Fruit fly (Drosophila melanogaster) whole organism, embryonic: ENCODE results near the gene CG14190.
A peak's percentile ranks its signal among the peaks of the same experiment; 100 is the strongest.

Experiments used
- Abd-B ChIP-seq: fragments of 200-800 bp; sonication (Bioruptor generic); optimal IDR thresholded peaks from 2 replicates; lab custom pipeline; 2018; ENCODE audit warnings: missing biosample characterization, mild to moderate bottlenecking, missing genetic modification characterization, moderate library complexity
- Atf6 ChIP-seq: fragments of 200-800 bp; sonication (Bioruptor generic); IDR thresholded peaks from 2 replicates; pipeline ENCODE4 v1.3.6; 2022; ENCODE audit warnings: missing biosample characterization, missing genetic modification characterization
- CG10959 ChIP-seq: fragments of 200-800 bp; sonication (Bioruptor generic); IDR thresholded peaks from 2 replicates; pipeline ENCODE4 v1.3.6; 2022; ENCODE audit warnings: missing biosample characterization, missing genetic modification characterization
- CG11695 ChIP-seq: fragments of 200-800 bp; sonication (Bioruptor generic); IDR thresholded peaks from 3 replicates; pipeline ENCODE4 v1.3.6; 2022; ENCODE audit warnings: missing biosample characterization, missing genetic modification characterization
- CG12299 ChIP-seq: fragments of 200-800 bp; sonication (Bioruptor generic); optimal IDR thresholded peaks from 2 replicates; lab custom pipeline; 2018; ENCODE audit warnings: missing biosample characterization, mild to moderate bottlenecking, missing genetic modification characterization
- CG12659 ChIP-seq: fragments of 200-800 bp; sonication (Bioruptor generic); optimal IDR thresholded peaks from 3 replicates; lab custom pipeline; 2017; ENCODE audit warnings: mild to moderate bottlenecking, missing biosample characterization, missing genetic modification reagents, missing genetic modification characterization
- CG13775 ChIP-seq: fragments of 200-800 bp; sonication (Bioruptor generic); optimal IDR thresholded peaks from 3 replicates; lab custom pipeline; 2017; ENCODE audit warnings: missing biosample characterization, mild to moderate bottlenecking, missing genetic modification characterization
- CG15073 ChIP-seq: fragments of 200-800 bp; sonication (Bioruptor generic); optimal IDR thresholded peaks from 2 replicates; lab custom pipeline; 2016; ENCODE audit warnings: missing biosample characterization, missing genetic modification characterization
- CG1603 ChIP-seq: fragments of 200-800 bp; sonication (Bioruptor generic); optimal IDR thresholded peaks from 2 replicates; lab custom pipeline; 2019; ENCODE audit warnings: missing biosample characterization, mild to moderate bottlenecking, missing genetic modification characterization, moderate library complexity
- CG17359 ChIP-seq: fragments of 200-800 bp; sonication (Bioruptor generic); optimal IDR thresholded peaks from 3 replicates; lab custom pipeline; 2018; ENCODE audit warnings: missing biosample characterization, mild to moderate bottlenecking, missing genetic modification characterization, moderate library complexity
- CG18599 ChIP-seq: fragments of 200-800 bp; sonication (Bioruptor generic); optimal IDR thresholded peaks from 3 replicates; lab custom pipeline; 2017; ENCODE audit warnings: missing biosample characterization, missing genetic modification characterization, mild to moderate bottlenecking, moderate library complexity, missing genetic modification reagents
- CG18619 ChIP-seq: fragments of 200-800 bp; sonication (Bioruptor generic); optimal IDR thresholded peaks from 3 replicates; lab custom pipeline; 2017; ENCODE audit warnings: missing biosample characterization, mild to moderate bottlenecking, missing genetic modification characterization
- CG32767 ChIP-seq: fragments of 200-800 bp; sonication (Bioruptor generic); IDR thresholded peaks from 2 replicates; pipeline ENCODE4 v1.3.6; 2022; ENCODE audit warnings: missing biosample characterization, missing genetic modification characterization
- CG4854 ChIP-seq: fragments of 200-800 bp; sonication (Bioruptor generic); optimal IDR thresholded peaks from 2 replicates; lab custom pipeline; 2016; ENCODE audit warnings: missing biosample characterization, missing genetic modification characterization, inconsistent platforms
- CG5953 ChIP-seq: fragments of 200-800 bp; sonication (Bioruptor generic); IDR thresholded peaks from 2 replicates; pipeline ENCODE4 v1.3.6; 2022; ENCODE audit warnings: missing biosample characterization, missing genetic modification characterization
- CG6854 ChIP-seq: fragments of 200-800 bp; sonication (Bioruptor generic); optimal IDR thresholded peaks from 3 replicates; lab custom pipeline; 2017; ENCODE audit warnings: missing biosample characterization, mild to moderate bottlenecking, missing genetic modification characterization
- CG8290 ChIP-seq, 3 experiments: fragments of 200-800 bp; sonication (Bioruptor generic); optimal IDR thresholded peaks; 2 replicates each; lab custom pipeline; 2016 to 2019; ENCODE audit warnings: missing biosample characterization in 3 of 3, missing genetic modification characterization in 3 of 3, mild to moderate bottlenecking in 2 of 3, moderate library complexity in 1 of 3
- CrebB ChIP-seq: fragments of 200-800 bp; sonication (Bioruptor generic); optimal IDR thresholded peaks from 3 replicates; lab custom pipeline; 2018; ENCODE audit warnings: missing biosample characterization, mild to moderate bottlenecking, missing genetic modification characterization
- Dbx ChIP-seq: fragments of 200-800 bp; sonication (Bioruptor generic); IDR thresholded peaks from 3 replicates; pipeline ENCODE4 v1.3.6; 2022; ENCODE audit warnings: missing biosample characterization, missing genetic modification characterization
- Dref ChIP-seq: fragments of 200-800 bp; sonication (Bioruptor generic); IDR thresholded peaks from 2 replicates; pipeline ENCODE4 v1.3.6; 2022; ENCODE audit warnings: missing biosample characterization, missing genetic modification characterization
- HmgZ ChIP-seq: fragments of 200-800 bp; sonication (Bioruptor generic); optimal IDR thresholded peaks from 2 replicates; lab custom pipeline; 2018; ENCODE audit warnings: missing biosample characterization, mild to moderate bottlenecking, missing genetic modification characterization
- Med ChIP-seq: fragments of 200-800 bp; sonication (Bioruptor generic); peaks from one replicate; lab custom pipeline; 2016; ENCODE audit warnings: missing biosample characterization, missing genetic modification characterization, mild to moderate bottlenecking, inconsistent platforms, moderate library complexity
- Mes4 ChIP-seq: fragments of 200-800 bp; sonication (Bioruptor generic); optimal IDR thresholded peaks from 2 replicates; lab custom pipeline; 2016; ENCODE audit warnings: missing biosample characterization, missing genetic modification characterization
- Oaz ChIP-seq: fragments of 200-800 bp; sonication (Bioruptor generic); IDR thresholded peaks from 2 replicates; pipeline ENCODE4 v1.3.6; 2022; ENCODE audit warnings: missing biosample characterization, missing genetic modification characterization
- Sox102F ChIP-seq: fragments of 200-800 bp; sonication (Bioruptor generic); optimal IDR thresholded peaks from 2 replicates; lab custom pipeline; 2018; ENCODE audit warnings: missing biosample characterization, mild to moderate bottlenecking, missing genetic modification characterization, moderate library complexity
- Taf1 ChIP-seq: fragments of 200-800 bp; sonication (Bioruptor generic); IDR thresholded peaks from 2 replicates; pipeline ENCODE4 v1.3.6; 2022; ENCODE audit warnings: missing biosample characterization, missing genetic modification characterization
- Xrp1 ChIP-seq: fragments of 200-800 bp; sonication (Bioruptor generic); IDR thresholded peaks from 2 replicates; pipeline ENCODE4 v1.3.6; 2022; ENCODE audit warnings: missing biosample characterization, missing genetic modification characterization
- abd-A ChIP-seq: fragments of 200-800 bp; sonication (Bioruptor generic); optimal IDR thresholded peaks from 3 replicates; lab custom pipeline; 2019; ENCODE audit warnings: missing biosample characterization, mild to moderate bottlenecking, missing genetic modification characterization, moderate library complexity
- ase ChIP-seq: fragments of 200-800 bp; sonication (Bioruptor generic); IDR thresholded peaks from 3 replicates; pipeline ENCODE4 v1.3.6; 2022; ENCODE audit warnings: missing biosample characterization, missing genetic modification characterization
- bowl ChIP-seq: fragments of 200-800 bp; sonication (Bioruptor generic); IDR thresholded peaks from 2 replicates; pipeline ENCODE4 v1.3.6; 2022; ENCODE audit warnings: missing biosample characterization, missing genetic modification characterization
- ci ChIP-seq: fragments of 200-800 bp; sonication (Bioruptor generic); IDR thresholded peaks from 3 replicates; pipeline ENCODE4 v1.3.6; 2022; ENCODE audit warnings: missing biosample characterization, missing genetic modification characterization
- cwo ChIP-seq: fragments of 200-800 bp; sonication (Bioruptor generic); optimal IDR thresholded peaks from 3 replicates; lab custom pipeline; 2017; ENCODE audit warnings: missing biosample characterization, missing genetic modification characterization, mild to moderate bottlenecking, moderate library complexity, missing genetic modification reagents
- dmrt99B ChIP-seq: fragments of 200-800 bp; sonication (Bioruptor generic); optimal IDR thresholded peaks from 2 replicates; lab custom pipeline; 2018; ENCODE audit warnings: missing biosample characterization, mild to moderate bottlenecking, missing genetic modification characterization, moderate library complexity
- dpn ChIP-seq, 2 experiments: fragments of 200-800 bp; sonication (Bioruptor generic); optimal IDR thresholded peaks; 3 replicates each; lab custom pipeline; 2016; ENCODE audit warnings: missing biosample characterization in 2 of 2, missing genetic modification characterization in 2 of 2
- dysf ChIP-seq: fragments of 200-800 bp; sonication (Bioruptor generic); IDR thresholded peaks from 3 replicates; pipeline ENCODE4 v1.3.6; 2022; ENCODE audit warnings: missing biosample characterization, missing genetic modification characterization
- exex ChIP-seq: fragments of 200-800 bp; sonication (Bioruptor generic); optimal IDR thresholded peaks from 4 replicates; lab custom pipeline; 2018; ENCODE audit warnings: missing biosample characterization, mild to moderate bottlenecking, missing genetic modification characterization, moderate library complexity
- fd96Cb ChIP-seq: fragments of 200-800 bp; sonication (Bioruptor generic); optimal IDR thresholded peaks from 2 replicates; lab custom pipeline; 2018; ENCODE audit warnings: missing biosample characterization, mild to moderate bottlenecking, missing genetic modification characterization, moderate library complexity
- gem ChIP-seq: fragments of 200-800 bp; sonication (Bioruptor generic); optimal IDR thresholded peaks from 2 replicates; lab custom pipeline; 2019; ENCODE audit warnings: missing biosample characterization, mild to moderate bottlenecking, missing genetic modification characterization, moderate library complexity
- gro ChIP-seq: fragments of 200-800 bp; sonication (Bioruptor generic); optimal IDR thresholded peaks from 2 replicates; lab custom pipeline; 2016; ENCODE audit warnings: missing biosample characterization, missing genetic modification characterization
- gsb-n ChIP-seq: fragments of 200-800 bp; sonication (Bioruptor generic); optimal IDR thresholded peaks from 3 replicates; lab custom pipeline; 2018; ENCODE audit warnings: missing biosample characterization, mild to moderate bottlenecking, missing genetic modification characterization
- kni ChIP-seq: fragments of 200-800 bp; sonication (Bioruptor generic); optimal IDR thresholded peaks from 3 replicates; lab custom pipeline; 2017; ENCODE audit warnings: mild to moderate bottlenecking, missing biosample characterization, missing genetic modification reagents, missing genetic modification characterization
- lmd ChIP-seq: fragments of 200-800 bp; sonication (Bioruptor generic); IDR thresholded peaks from 2 replicates; pipeline ENCODE4 v1.3.6; 2022; ENCODE audit warnings: missing biosample characterization, missing genetic modification characterization
- pan ChIP-seq, 4 experiments: fragments of >200 bp in 3 of 4; fragments of 200-800 bp in 1 of 4; sonication (Bioruptor generic) in 1 of 4; optimal IDR thresholded peaks in 3 of 4; IDR thresholded peaks in 1 of 4; 2 replicates each; pipeline versions ENCODE4 v1.3.6 to Lab custom; 2017 to 2022; ENCODE audit warnings: missing biosample characterization in 2 of 4, missing genetic modification characterization in 2 of 4, mixed read lengths in 1 of 4
- prd ChIP-seq, 3 experiments: fragments of >200 bp in 2 of 3; fragments of 200-800 bp in 1 of 3; sonication (Bioruptor generic) in 1 of 3; optimal IDR thresholded peaks in 2 of 3; IDR thresholded peaks in 1 of 3; 2 replicates in 2 of 3; 3 replicates in 1 of 3; pipeline versions ENCODE4 v1.3.6 to Lab custom; 2017 to 2022; ENCODE audit warnings: missing biosample characterization in 1 of 3, missing genetic modification characterization in 1 of 3
- row ChIP-seq: fragments of 200-800 bp; sonication (Bioruptor generic); IDR thresholded peaks from 3 replicates; pipeline ENCODE4 v1.3.6; 2022; ENCODE audit warnings: missing biosample characterization, missing genetic modification characterization
- tio ChIP-seq: fragments of 200-800 bp; sonication (Bioruptor generic); optimal IDR thresholded peaks from 2 replicates; lab custom pipeline; 2017; ENCODE audit warnings: missing biosample characterization, missing genetic modification characterization, inconsistent platforms
- ttk ChIP-seq: fragments of 200-800 bp; sonication (Bioruptor generic); IDR thresholded peaks from 2 replicates; pipeline ENCODE4 v2.1.2; 2022; ENCODE audit warnings: missing biosample characterization, missing genetic modification characterization

The CG14190 gene

DNA sequence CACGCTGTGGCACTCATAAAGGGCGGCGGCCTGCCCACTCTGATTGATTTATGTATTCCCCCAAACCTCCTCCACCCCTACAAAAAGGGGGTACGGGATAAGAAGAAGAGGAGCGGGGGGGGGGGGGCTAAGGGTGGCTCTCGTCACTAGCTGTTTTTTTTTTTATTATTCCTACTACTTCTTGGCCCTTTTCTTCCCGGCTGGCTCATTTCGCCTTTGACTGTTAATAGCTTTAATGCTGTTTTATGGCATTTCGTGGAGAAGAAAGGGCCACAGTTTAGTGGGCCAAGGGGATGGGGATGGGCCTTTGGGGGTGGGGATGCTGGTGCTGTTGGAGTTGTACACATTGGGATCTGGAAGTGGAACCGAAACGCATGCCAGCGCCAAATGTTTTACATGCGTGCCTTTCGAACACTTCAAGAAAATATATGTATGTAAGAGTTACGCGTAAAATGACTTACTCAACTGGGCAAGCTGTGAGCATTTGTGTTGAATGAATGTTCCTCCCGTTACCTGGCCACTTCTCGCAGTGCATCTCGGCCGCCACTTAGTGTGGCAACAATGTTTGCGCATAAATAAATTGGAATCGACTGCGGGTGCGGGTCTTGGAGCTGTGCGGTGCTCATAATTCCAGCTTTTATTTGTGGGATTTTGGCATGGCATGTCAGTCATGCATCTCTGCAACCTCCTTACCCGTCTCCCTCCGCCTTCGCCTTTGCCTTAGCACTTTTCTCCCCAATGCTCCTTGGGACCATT is 46.4 kb upstream of the CG14190 start (continued):
- TF ChIP-seq CG17359 (tag; lab: Kevin White, UChicago) = peak; percentile 42
- no peak for TF ChIP-seq exex
- peak; percentile 63; the same call in 1 of the 3 replicates for TF ChIP-seq ci (GFP tag; lab: Robert Waterston, UW)
- TF ChIP-seq ase (GFP tag; lab: Robert Waterston, UW) = no peak
- TF ChIP-seq CG13775 (GFP tag; lab: Kevin White, UChicago) = no peak
- TF ChIP-seq abd-A (tag; lab: Kevin White, UChicago) = peak; percentile 76
- no peak for TF ChIP-seq CG15073
- TF ChIP-seq gro (GFP tag; lab: Kevin White, UChicago) = no peak
- TF ChIP-seq CG11695 (GFP tag; lab: Robert Waterston, UW) = no peak
- no peak for TF ChIP-seq tio
- peak; percentile 32 for TF ChIP-seq CG18599 (GFP tag; lab: Kevin White, UChicago)
- no peak for TF ChIP-seq Mes4 (GFP tag; lab: Kevin White, UChicago)
- TF ChIP-seq dysf (GFP tag; lab: Robert Waterston, UW) = peak; percentile 35; the same call in 1 of the 3 replicates
- TF ChIP-seq CG4854 (GFP tag; lab: Kevin White, UChicago) = no peak
- TF ChIP-seq gsb-n (tag; lab: Kevin White, UChicago) = no peak
- peak; percentile 8 for TF ChIP-seq fd96Cb (tag; lab: Kevin White, UChicago)
- TF ChIP-seq cwo (GFP tag; lab: Kevin White, UChicago) = no peak
- TF ChIP-seq HmgZ (tag; lab: Kevin White, UChicago) = no peak
- no peak for TF ChIP-seq CG6854
- TF ChIP-seq CG1603 = peak; percentile 25
- 0 out of 2 replicates have a peak, but pooled peaks have one; percentile 5 for TF ChIP-seq lmd
- TF ChIP-seq row (GFP tag; lab: Robert Waterston, UW) = peak; percentile 34; the same call in 1 of the 3 replicates
- no peak for TF ChIP-seq Taf1
- no peak for TF ChIP-seq dpn (GFP tag; optimal IDR thresholded peaks at IDR 0.05; lab: Kevin White, UChicago)
- TF ChIP-seq CG5953 = no peak
- no peak for TF ChIP-seq CG12659
- TF ChIP-seq prd (optimal IDR thresholded peaks at IDR 0.05; lab: Kevin White, UChicago) = no peak
- peak; percentile 43; the same call in 1 of the 3 replicates for TF ChIP-seq prd (GFP tag; IDR thresholded peaks at IDR 0.05; lab: Robert Waterston, UW)
- peak; percentile 12 for TF ChIP-seq Sox102F
- TF ChIP-seq Xrp1 = peak; percentile 39; the same call in 1 of the 2 replicates
- TF ChIP-seq Dbx = no peak
- peak; percentile 4 for TF ChIP-seq Med
- TF ChIP-seq CG12299 (tag; lab: Kevin White, UChicago) = no peak
- TF ChIP-seq bowl (GFP tag; lab: Robert Waterston, UW) = no peak
- TF ChIP-seq CrebB (tag; lab: Kevin White, UChicago) = no peak
- no peak for TF ChIP-seq Oaz
- peak; percentile 10 for TF ChIP-seq Abd-B (GFP tag; lab: Kevin White, UChicago)
- TF ChIP-seq Dref (GFP tag; lab: Robert Waterston, UW) = no peak
- peak; percentile 44 for TF ChIP-seq dmrt99B (tag; lab: Kevin White, UChicago)
- peak; percentile 8 for TF ChIP-seq kni (GFP tag; lab: Kevin White, UChicago)
- peak; percentile 20; the same call in 1 of the 2 replicates for TF ChIP-seq ttk
- no peak for TF ChIP-seq Atf6 (GFP tag; lab: Robert Waterston, UW)
- peak; percentile 8 for TF ChIP-seq gem
- no peak for TF ChIP-seq CG32767 (GFP tag; lab: Robert Waterston, UW)
- no peak for TF ChIP-seq CG18619 (GFP tag; lab: Kevin White, UChicago)
- TF ChIP-seq CG8290 (GFP tag; optimal IDR thresholded peaks at IDR 0.05; lab: Kevin White, UChicago) = no peak
- peak in 1 of 2 experiments; percentile 15 for TF ChIP-seq CG8290 (tag; optimal IDR thresholded peaks at IDR 0.05; lab: Kevin White, UChicago)
- TF ChIP-seq pan (optimal IDR thresholded peaks at IDR 0.05; lab: Kevin White, UChicago) = no peak
- no peak for TF ChIP-seq pan (GFP tag; optimal IDR thresholded peaks at IDR 0.05 in 1 of 2, IDR thresholded peaks at IDR 0.05 in 1 of 2)
- no peak for TF ChIP-seq CG10959
